Worm (Caenorhabditis elegans): Measurements from ENCODE around the gene cpz-2.

cpz-2 gene

DNA sequence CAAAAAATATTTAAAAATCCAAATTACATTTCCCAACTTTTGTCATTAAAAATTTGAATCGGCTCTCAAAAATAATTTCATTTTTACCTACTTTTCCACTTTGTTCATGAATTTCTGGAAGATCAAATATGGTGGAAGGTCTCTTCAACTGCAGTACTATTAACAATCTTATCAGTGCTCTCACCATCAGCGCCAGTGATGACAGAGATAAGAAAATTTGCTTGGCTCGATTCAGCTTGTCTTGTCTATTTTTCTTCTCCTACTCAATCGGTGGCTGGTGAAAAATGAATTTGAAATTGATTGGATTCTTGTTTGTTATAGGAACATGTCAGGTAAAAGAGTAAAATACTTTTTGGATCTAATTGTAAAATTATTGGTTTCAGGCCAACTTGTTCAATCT is at the start of gene cpz-2:
Gene cpz-2, plus strand, starts transcription at position 210 of the 400 bp plus-strand sequence.
- no peak for TF ChIP-seq ZK546.5 (tag; optimal IDR thresholded peaks at IDR 0.05)
- no peak for TF ChIP-seq saeg-2 (GFP tag; IDR thresholded peaks at IDR 0.05)
- no peak for TF ChIP-seq zip-2 (tag; optimal IDR thresholded peaks at IDR 0.05)
- TF ChIP-seq nhr-102 (tag; optimal IDR thresholded peaks at IDR 0.05): no peak
- TF ChIP-seq pqm-1 (tag; optimal IDR thresholded peaks at IDR 0.05): peak; percentile 60
- TF ChIP-seq dmd-8 (GFP tag; IDR thresholded peaks at IDR 0.05): no peak
- TF ChIP-seq dmd-9 (GFP tag; IDR thresholded peaks at IDR 0.05): no peak
- TF ChIP-seq daf-16 (GFP tag; optimal IDR thresholded peaks at IDR 0.05): no peak
- TF ChIP-seq daf-16 (tag; optimal IDR thresholded peaks at IDR 0.05): peak; percentile 57
- TF ChIP-seq egl-27 (tag; optimal IDR thresholded peaks at IDR 0.05): no peak
- no peak for TF ChIP-seq D1046.2 (GFP tag; IDR thresholded peaks at IDR 0.05)
- TF ChIP-seq gei-8 (GFP tag; optimal IDR thresholded peaks at IDR 0.05): no peak
- TF ChIP-seq madf-9 (GFP tag; conservative IDR thresholded peaks at IDR 0.05): no peak
- TF ChIP-seq nhr-48 (tag; optimal IDR thresholded peaks at IDR 0.05): no peak
- TF ChIP-seq lsy-2 (tag; optimal IDR thresholded peaks at IDR 0.05): no peak
- no peak for TF ChIP-seq dpl-1 (GFP tag; optimal IDR thresholded peaks at IDR 0.05)
- TF ChIP-seq nhr-42 (GFP tag; IDR thresholded peaks at IDR 0.05): no peak
- TF ChIP-seq attf-4 (tag; optimal IDR thresholded peaks at IDR 0.05): no peak
- no peak for TF ChIP-seq daf-8 (GFP tag; IDR thresholded peaks at IDR 0.05)
- no peak; the same call in 1 of the 2 replicates for TF ChIP-seq dmd-6 (GFP tag; IDR thresholded peaks at IDR 0.05)
- TF ChIP-seq hmg-1.1 (GFP tag; IDR thresholded peaks at IDR 0.05): no peak
- no peak for TF ChIP-seq cey-2 (tag; optimal IDR thresholded peaks at IDR 0.05; ENCODE audit: borderline replicate concordance, insufficient read depth)
- no peak for TF ChIP-seq unc-62 (GFP tag; optimal IDR thresholded peaks at IDR 0.05 in 1 of 2)
- no peak for TF ChIP-seq unc-62 (tag; optimal IDR thresholded peaks at IDR 0.05)
- no peak for TF ChIP-seq Y5F2A.4 (GFP tag; optimal IDR thresholded peaks at IDR 0.05)
- no peak for TF ChIP-seq mdt-29 (GFP tag; IDR thresholded peaks at IDR 0.05)
- no peak for TF ChIP-seq F26F4.8 (GFP tag; conservative IDR thresholded peaks at IDR 0.05)
- no peak for TF ChIP-seq tra-1 (GFP tag; IDR thresholded peaks at IDR 0.05)
- peak; percentile 24 for TF ChIP-seq hlh-11 (tag; optimal IDR thresholded peaks at IDR 0.05)
- TF ChIP-seq F10B5.3 (tag; optimal IDR thresholded peaks at IDR 0.05): no peak
- no peak for TF ChIP-seq mxl-3 (GFP tag; optimal IDR thresholded peaks at IDR 0.05)
- no peak for TF ChIP-seq lim-7 (GFP tag; IDR thresholded peaks at IDR 0.05)
- TF ChIP-seq arid-1 (GFP tag; conservative IDR thresholded peaks at IDR 0.05): no peak
- TF ChIP-seq nhr-77 (tag; optimal IDR thresholded peaks at IDR 0.05): no peak
- no peak for TF ChIP-seq madf-5 (GFP tag; IDR thresholded peaks at IDR 0.05)
- no peak for TF ChIP-seq lin-29 (GFP tag; IDR thresholded peaks at IDR 0.05)
- no peak for TF ChIP-seq aly-2 (tag; optimal IDR thresholded peaks at IDR 0.05)
- TF ChIP-seq nhr-11 (tag; optimal IDR thresholded peaks at IDR 0.05): no peak
- peak; percentile 38 for TF ChIP-seq nhr-28 (tag; optimal IDR thresholded peaks at IDR 0.05)
- no peak for TF ChIP-seq snpc-4 (tag; optimal IDR thresholded peaks at IDR 0.05)
- no peak for TF ChIP-seq ama-1 (optimal IDR thresholded peaks at IDR 0.05)
- peak; percentile 60 for TF ChIP-seq dve-1 (tag; optimal IDR thresholded peaks at IDR 0.05; ENCODE audit: insufficient read depth)
- no peak for TF ChIP-seq ceh-28 (tag; optimal IDR thresholded peaks at IDR 0.05)
- TF ChIP-seq nhr-6 (tag; optimal IDR thresholded peaks at IDR 0.05): peak; percentile 46
- no peak for TF ChIP-seq mdl-1 (tag; optimal IDR thresholded peaks at IDR 0.05)
- no peak for TF ChIP-seq lin-38 (GFP tag; IDR thresholded peaks at IDR 0.05)
- no peak for TF ChIP-seq ztf-7 (tag; optimal IDR thresholded peaks at IDR 0.05)
- TF ChIP-seq spr-1 (tag; optimal IDR thresholded peaks at IDR 0.05): no peak

Measured in whole organism, L4 larva.